Worm (Caenorhabditis elegans) whole organism, early embryonic: ENCODE data around the gene F25G6.9.
A peak's percentile ranks its signal among the peaks of the same experiment; 100 is the strongest.

Experiments used
- B0310.2 ChIP-seq: sonication (generic microtip); optimal IDR thresholded peaks from 2 replicates; lab custom pipeline; 2016; ENCODE audit warnings: mild to moderate bottlenecking, missing genetic modification characterization, missing compliant biosample characterization
- F13C5.2 ChIP-seq: sonication (generic microtip); optimal IDR thresholded peaks from 2 replicates; lab custom pipeline; 2017; ENCODE audit warnings: mild to moderate bottlenecking, missing genetic modification characterization, inconsistent platforms, missing compliant biosample characterization
- aly-1 ChIP-seq: sonication (generic microtip); optimal IDR thresholded peaks from 2 replicates; lab custom pipeline; 2016; ENCODE audit warnings: missing genetic modification characterization, missing compliant biosample characterization
- ama-1 ChIP-seq: fragments of 150-350 bp; optimal IDR thresholded peaks from 2 replicates; lab custom pipeline; 2014
- ceh-13 ChIP-seq: fragments of 200-800 bp; sonication (Bioruptor generic); optimal IDR thresholded peaks from 2 replicates; lab custom pipeline; 2018; ENCODE audit warnings: mild to moderate bottlenecking, missing genetic modification characterization, missing compliant biosample characterization
- ceh-36 ChIP-seq: sonication (generic microtip); optimal IDR thresholded peaks from 2 replicates; lab custom pipeline; 2016; ENCODE audit warnings: missing genetic modification characterization, inconsistent platforms, missing compliant biosample characterization
- ets-7 ChIP-seq: sonication (generic microtip); optimal IDR thresholded peaks from 2 replicates; lab custom pipeline; 2016; ENCODE audit warnings: missing genotype, missing genetic modification characterization, missing compliant biosample characterization
- flt-1 ChIP-seq: fragments of 200-800 bp; sonication (Bioruptor generic); IDR thresholded peaks from 2 replicates; pipeline ENCODE4 v1.3.6; 2022; ENCODE audit warnings: missing genetic modification characterization, missing compliant biosample characterization
- hmbx-1 ChIP-seq: sonication (generic microtip); optimal IDR thresholded peaks from 2 replicates; lab custom pipeline; 2016; ENCODE audit warnings: mild to moderate bottlenecking, missing genetic modification characterization, missing compliant biosample characterization
- hmg-4 ChIP-seq: fragments of 200-800 bp; sonication (Bioruptor generic); optimal IDR thresholded peaks from 2 replicates; lab custom pipeline; 2018; ENCODE audit warnings: mild to moderate bottlenecking, missing genetic modification characterization, missing compliant biosample characterization
- hnd-1 ChIP-seq: sonication (generic microtip); optimal IDR thresholded peaks from 2 replicates; lab custom pipeline; 2016; ENCODE audit warnings: missing genetic modification characterization, missing compliant biosample characterization
- pes-1 ChIP-seq: fragments of 200-800 bp; sonication (Bioruptor generic); IDR thresholded peaks from 2 replicates; pipeline ENCODE4 v1.3.6; 2022; ENCODE audit warnings: missing genetic modification reagents, missing genetic modification characterization, missing compliant biosample characterization
- scrt-1 ChIP-seq: fragments of 200-800 bp; sonication (Bioruptor generic); IDR thresholded peaks from 2 replicates; pipeline ENCODE4 v1.3.6; 2022; ENCODE audit warnings: missing genetic modification characterization, missing compliant biosample characterization
- sea-1 ChIP-seq: fragments of 200-800 bp; sonication (Bioruptor generic); conservative IDR thresholded peaks from 2 replicates; pipeline ENCODE4 v1.3.6; 2022; ENCODE audit warnings: missing genetic modification characterization, missing compliant biosample characterization
- tbx-11 ChIP-seq: fragments of 200-800 bp; sonication (Bioruptor generic); IDR thresholded peaks from 2 replicates; pipeline ENCODE4 v1.3.6; 2022; ENCODE audit warnings: missing genetic modification characterization, missing compliant biosample characterization
- tbx-37 ChIP-seq: fragments of 200-800 bp; sonication (Bioruptor generic); conservative IDR thresholded peaks from 2 replicates; pipeline ENCODE4 v1.3.6; 2022; ENCODE audit warnings: missing genetic modification reagents, missing genetic modification characterization, missing compliant biosample characterization
- tra-4 ChIP-seq: sonication (generic microtip); optimal IDR thresholded peaks from 2 replicates; lab custom pipeline; 2017; ENCODE audit warnings: missing genetic modification characterization, missing compliant biosample characterization

Gene F25G6.9

ce11 chrV:8569841-8570361 lies at the start of gene F25G6.9, which contains the start of gene symk-1:
Gene F25G6.9 (minus strand): TSS chrV:8570000.
Gene symk-1 (plus strand): TSS chrV:8570311.
- TF ChIP-seq hmg-4 (GFP tag; lab: Kevin White, UChicago), result no peak
- no peak for TF ChIP-seq ceh-36
- no peak for TF ChIP-seq flt-1 (GFP tag; lab: Robert Waterston, UW)
- TF ChIP-seq sea-1 (GFP tag; lab: Robert Waterston, UW), result no peak

ce11 chrV:8618738-8619137 lies 48.9 kb upstream of the F25G6.9 start, which contains the start of gene grd-5:
Gene grd-5 (plus strand): TSS chrV:8619032.
- TF ChIP-seq sea-1 (GFP tag; lab: Robert Waterston, UW), result no peak
- TF ChIP-seq ceh-13 (GFP tag; lab: Kevin White, UChicago), result no peak
- TF ChIP-seq tbx-37 (GFP tag; lab: Robert Waterston, UW), result no peak
- no peak for TF ChIP-seq hmg-4 (GFP tag; lab: Kevin White, UChicago)
- no peak for TF ChIP-seq tbx-11 (GFP tag; lab: Robert Waterston, UW)

- TF ChIP-seq tbx-11 (GFP tag; lab: Robert Waterston, UW) (no peak), hnd-1 (tag; lab: Kevin White, UChicago) (no peak)
These were observed 45.9 kb upstream of the F25G6.9 start for ce11 chrV:8615711-8616110.

- TF ChIP-seq scrt-1 (GFP tag; lab: Robert Waterston, UW) (no peak), ets-7 (tag; lab: Kevin White, UChicago) (no peak), hmg-4 (GFP tag; lab: Kevin White, UChicago) (no peak), F13C5.2 (tag; lab: Kevin White, UChicago) (no peak), ceh-36 (no peak), ama-1 (lab: Kevin White, UChicago) (no peak), hmbx-1 (tag; lab: Kevin White, UChicago) (no peak), sea-1 (GFP tag; lab: Robert Waterston, UW) (no peak), B0310.2 (tag; lab: Kevin White, UChicago) (no peak), tbx-37 (GFP tag; lab: Robert Waterston, UW) (no peak), tra-4 (tag; lab: Kevin White, UChicago) (no peak), pes-1 (GFP tag; lab: Robert Waterston, UW) (no peak), ceh-13 (GFP tag; lab: Kevin White, UChicago) (no peak), flt-1 (GFP tag; lab: Robert Waterston, UW) (no peak), aly-1 (no peak), tbx-11 (GFP tag; lab: Robert Waterston, UW) (no peak), hnd-1 (tag; lab: Kevin White, UChicago) (no peak)
These were observed 41.0 kb upstream of the F25G6.9 start, which contains the start of gene fip-4 for ce11 chrV:8610633-8611404. Gene fip-4 (minus strand): TSS chrV:8611268.

- no peak for TF ChIP-seq pes-1 (GFP tag; lab: Robert Waterston, UW)
- TF ChIP-seq aly-1, result peak; percentile 18
- TF ChIP-seq F13C5.2 (tag; lab: Kevin White, UChicago), result no peak
- peak; percentile 28 for TF ChIP-seq B0310.2 (tag; lab: Kevin White, UChicago)
These were observed 40.2 kb upstream of the F25G6.9 start for ce11 chrV:8609776-8610529.

- TF ChIP-seq flt-1 (GFP tag; lab: Robert Waterston, UW) (no peak), aly-1 (no peak), hmg-4 (GFP tag; lab: Kevin White, UChicago) (no peak), tbx-37 (GFP tag; lab: Robert Waterston, UW) (no peak), pes-1 (GFP tag; lab: Robert Waterston, UW) (no peak), ama-1 (lab: Kevin White, UChicago) (no peak), B0310.2 (tag; lab: Kevin White, UChicago) (no peak), F13C5.2 (tag; lab: Kevin White, UChicago) (no peak), ets-7 (tag; lab: Kevin White, UChicago) (no peak), ceh-36 (no peak), hnd-1 (tag; lab: Kevin White, UChicago) (no peak), tbx-11 (GFP tag; lab: Robert Waterston, UW) (no peak), tra-4 (tag; lab: Kevin White, UChicago) (no peak), scrt-1 (GFP tag; lab: Robert Waterston, UW) (no peak), hmbx-1 (tag; lab: Kevin White, UChicago) (no peak), sea-1 (GFP tag; lab: Robert Waterston, UW) (no peak), ceh-13 (GFP tag; lab: Kevin White, UChicago) (no peak)
These were observed 38.7 kb upstream of the F25G6.9 start for ce11 chrV:8608483-8608882.

- TF ChIP-seq sea-1 (GFP tag; lab: Robert Waterston, UW), result no peak
- no peak for TF ChIP-seq ceh-13 (GFP tag; lab: Kevin White, UChicago)
These were observed 37.6 kb upstream of the F25G6.9 start, which contains the start of gene smk-1 for ce11 chrV:8607353-8607850. Gene smk-1 (plus strand): TSS chrV:8607800.
